Fruit fly (Drosophila melanogaster) whole organism, embryonic: ENCODE results near the gene Usp10.

Source experiments
- CG10209 ChIP-seq: fragments of 200-800 bp; sonication (Bioruptor generic); optimal IDR thresholded peaks from 3 replicates; lab custom pipeline; 2017; ENCODE audit warnings: missing biosample characterization, mild to moderate bottlenecking, missing genetic modification characterization, missing genetic modification reagents
- CG10267 ChIP-seq: fragments of 200-800 bp; sonication (Bioruptor generic); optimal IDR thresholded peaks from 2 replicates; lab custom pipeline; 2018; ENCODE audit warnings: missing biosample characterization, mild to moderate bottlenecking, missing genetic modification characterization, moderate library complexity
- CG10543 ChIP-seq: fragments of 200-800 bp; sonication (Bioruptor generic); optimal IDR thresholded peaks from 3 replicates; lab custom pipeline; 2017; ENCODE audit warnings: missing biosample characterization, mild to moderate bottlenecking, missing genetic modification characterization, moderate library complexity
- CG10959 ChIP-seq: fragments of 200-800 bp; sonication (Bioruptor generic); IDR thresholded peaks from 2 replicates; pipeline ENCODE4 v1.3.6; 2022; ENCODE audit warnings: missing biosample characterization, missing genetic modification characterization
- CG10979 ChIP-seq: fragments of 200-800 bp; sonication (Bioruptor generic); optimal IDR thresholded peaks from 2 replicates; lab custom pipeline; 2018; ENCODE audit warnings: missing biosample characterization, mild to moderate bottlenecking, missing genetic modification characterization, moderate library complexity
- CG12391 ChIP-seq: fragments of 200-800 bp; sonication (Bioruptor generic); optimal IDR thresholded peaks from 3 replicates; lab custom pipeline; 2018; ENCODE audit warnings: missing biosample characterization, mild to moderate bottlenecking, missing genetic modification characterization, moderate library complexity
- CG14860 ChIP-seq: fragments of 200-800 bp; sonication (Bioruptor generic); IDR thresholded peaks from 3 replicates; pipeline ENCODE4 v1.3.6; 2022; ENCODE audit warnings: missing biosample characterization, missing genetic modification characterization; ENCODE audit not compliant: partially characterized antibody
- CG15011 ChIP-seq: fragments of 200-800 bp; sonication (Bioruptor generic); optimal IDR thresholded peaks from 3 replicates; lab custom pipeline; 2018; ENCODE audit warnings: missing biosample characterization, mild to moderate bottlenecking, missing genetic modification characterization
- CG15514 ChIP-seq: fragments of 200-800 bp; sonication (Bioruptor generic); optimal IDR thresholded peaks from 3 replicates; lab custom pipeline; 2017; ENCODE audit warnings: missing biosample characterization, missing genetic modification characterization, mild to moderate bottlenecking, moderate library complexity, missing genetic modification reagents
- CG1602 ChIP-seq: fragments of 200-800 bp; sonication (Bioruptor generic); optimal IDR thresholded peaks from 3 replicates; lab custom pipeline; 2016; ENCODE audit warnings: missing biosample characterization, missing genetic modification characterization
- CG18476 ChIP-seq: fragments of 200-800 bp; sonication (Bioruptor generic); optimal IDR thresholded peaks from 2 replicates; lab custom pipeline; 2016; ENCODE audit warnings: missing biosample characterization, mild to moderate bottlenecking, missing genetic modification characterization
- CG2129 ChIP-seq: fragments of 200-800 bp; sonication (Bioruptor generic); IDR thresholded peaks from 2 replicates; pipeline ENCODE4 v1.3.6; 2022; ENCODE audit warnings: missing biosample characterization, missing genetic modification characterization; ENCODE audit not compliant: partially characterized antibody
- CG2678 ChIP-seq: fragments of 200-800 bp; sonication (Bioruptor generic); optimal IDR thresholded peaks from 3 replicates; lab custom pipeline; 2019; ENCODE audit warnings: missing biosample characterization, mild to moderate bottlenecking, missing genetic modification characterization, moderate library complexity
- CG30403 ChIP-seq: fragments of 200-800 bp; sonication (Bioruptor generic); optimal IDR thresholded peaks from 3 replicates; lab custom pipeline; 2016; ENCODE audit warnings: missing biosample characterization, missing genetic modification characterization
- CG6272 ChIP-seq: fragments of 200-800 bp; sonication (Bioruptor generic); IDR thresholded peaks from 2 replicates; pipeline ENCODE4 v1.3.6; 2022; ENCODE audit warnings: missing biosample characterization, missing genetic modification characterization
- CG7372 ChIP-seq: fragments of 200-800 bp; sonication (Bioruptor generic); IDR thresholded peaks from 2 replicates; pipeline ENCODE4 v1.3.6; 2022; ENCODE audit warnings: missing biosample characterization, missing genetic modification characterization
- CG9215 ChIP-seq: fragments of 200-800 bp; sonication (Bioruptor generic); IDR thresholded peaks from 2 replicates; pipeline ENCODE4 v1.3.6; 2022; ENCODE audit warnings: missing biosample characterization, missing genetic modification characterization
- CTCF ChIP-seq: fragments of 200-800 bp; sonication (Bioruptor generic); optimal IDR thresholded peaks from 2 replicates; lab custom pipeline; 2017; ENCODE audit warnings: missing biosample characterization, mild to moderate bottlenecking, missing genetic modification characterization, moderate library complexity
- Dek ChIP-seq: fragments of 200-800 bp; sonication (Bioruptor generic); optimal IDR thresholded peaks from 3 replicates; lab custom pipeline; 2019; ENCODE audit warnings: missing biosample characterization, mild to moderate bottlenecking, missing genetic modification characterization, moderate library complexity
- Dfd ChIP-seq, 2 experiments: fragments of >200 bp; optimal IDR thresholded peaks; 2 replicates each; lab custom pipeline; 2017; ENCODE audit warnings: missing biosample characterization in 2 of 2, missing genetic modification characterization in 2 of 2
- Dip3 ChIP-seq: fragments of 200-800 bp; sonication (Bioruptor generic); optimal IDR thresholded peaks from 3 replicates; lab custom pipeline; 2016; ENCODE audit warnings: missing biosample characterization, missing genetic modification characterization
- E2f1 ChIP-seq: fragments of 200-800 bp; sonication (Bioruptor generic); IDR thresholded peaks from 2 replicates; pipeline ENCODE4 v1.3.6; 2022; ENCODE audit warnings: missing biosample characterization, missing genetic modification characterization
- HLH3B ChIP-seq: fragments of 200-800 bp; sonication (Bioruptor generic); IDR thresholded peaks from 2 replicates; pipeline ENCODE4 v1.3.6; 2022; ENCODE audit warnings: missing biosample characterization, missing genetic modification characterization
- Hmx ChIP-seq: fragments of 200-800 bp; sonication (Bioruptor generic); optimal IDR thresholded peaks from 2 replicates; lab custom pipeline; 2016; ENCODE audit warnings: missing biosample characterization, missing genetic modification characterization
- Hsf ChIP-seq: fragments of 200-800 bp; sonication (Bioruptor generic); optimal IDR thresholded peaks from 3 replicates; lab custom pipeline; 2016; ENCODE audit warnings: missing biosample characterization, missing genetic modification characterization
- MESR4 ChIP-seq: fragments of 200-800 bp; sonication (Bioruptor generic); optimal IDR thresholded peaks from 2 replicates; lab custom pipeline; 2018; ENCODE audit warnings: missing biosample characterization, mild to moderate bottlenecking, missing genetic modification characterization, moderate library complexity
- NC2β ChIP-seq: fragments of 200-800 bp; sonication (Bioruptor generic); optimal IDR thresholded peaks from 2 replicates; lab custom pipeline; 2016; ENCODE audit warnings: missing biosample characterization, missing genetic modification characterization
- Opbp ChIP-seq: fragments of 200-800 bp; sonication (Bioruptor generic); IDR thresholded peaks from 3 replicates; pipeline ENCODE4 v1.3.6; 2022; ENCODE audit warnings: missing biosample characterization, missing genetic modification characterization; ENCODE audit not compliant: partially characterized antibody
- TFAM ChIP-seq: fragments of 200-800 bp; sonication (Bioruptor generic); optimal IDR thresholded peaks from 2 replicates; lab custom pipeline; 2017; ENCODE audit warnings: missing biosample characterization, missing genetic modification characterization, inconsistent platforms
- Xrp1 ChIP-seq: fragments of 200-800 bp; sonication (Bioruptor generic); IDR thresholded peaks from 2 replicates; pipeline ENCODE4 v1.3.6; 2022; ENCODE audit warnings: missing biosample characterization, missing genetic modification characterization
- ase ChIP-seq: fragments of 200-800 bp; sonication (Bioruptor generic); IDR thresholded peaks from 3 replicates; pipeline ENCODE4 v1.3.6; 2022; ENCODE audit warnings: missing biosample characterization, missing genetic modification characterization
- dpn ChIP-seq, 2 experiments: fragments of 200-800 bp; sonication (Bioruptor generic); optimal IDR thresholded peaks; 3 replicates each; lab custom pipeline; 2016; ENCODE audit warnings: missing biosample characterization in 2 of 2, missing genetic modification characterization in 2 of 2
- ems ChIP-seq: fragments of 200-800 bp; sonication (Bioruptor generic); optimal IDR thresholded peaks from 3 replicates; lab custom pipeline; 2016; ENCODE audit warnings: missing biosample characterization, missing genetic modification characterization
- esg ChIP-seq: fragments of 200-800 bp; sonication (Bioruptor generic); conservative IDR thresholded peaks from 2 replicates; pipeline ENCODE4 v1.3.6; 2022; ENCODE audit warnings: missing biosample characterization, missing genetic modification characterization
- eyg ChIP-seq: fragments of 200-800 bp; sonication (Bioruptor generic); optimal IDR thresholded peaks from 3 replicates; lab custom pipeline; 2016; ENCODE audit warnings: missing biosample characterization, missing genetic modification characterization
- grau ChIP-seq: fragments of 200-800 bp; optimal IDR thresholded peaks from 3 replicates; lab custom pipeline; 2019; ENCODE audit warnings: missing biosample characterization, mild to moderate bottlenecking, missing genetic modification characterization, moderate library complexity
- insv ChIP-seq, 2 experiments: fragments of 200-800 bp; sonication (Bioruptor generic); optimal IDR thresholded peaks; 3 replicates each; lab custom pipeline; 2016 to 2018; ENCODE audit warnings: missing biosample characterization in 2 of 2, missing genetic modification characterization in 2 of 2
- jing ChIP-seq: fragments of 200-800 bp; sonication (Bioruptor generic); optimal IDR thresholded peaks from 2 replicates; lab custom pipeline; 2018; ENCODE audit warnings: missing biosample characterization, mild to moderate bottlenecking, missing genetic modification characterization
- lov ChIP-seq, 2 experiments: fragments of 200-800 bp in 1 of 2; fragments of >200 bp in 1 of 2; sonication (Bioruptor generic) in 1 of 2; IDR thresholded peaks in 1 of 2; optimal IDR thresholded peaks in 1 of 2; 2 replicates in 1 of 2; 3 replicates in 1 of 2; pipeline versions ENCODE4 v1.3.6 to Lab custom; 2017 to 2022; ENCODE audit warnings: missing biosample characterization in 1 of 2, missing genetic modification characterization in 1 of 2
- nerfin-1 ChIP-seq: fragments of 200-800 bp; sonication (Bioruptor generic); optimal IDR thresholded peaks from 3 replicates; lab custom pipeline; 2019; ENCODE audit warnings: missing biosample characterization, mild to moderate bottlenecking, missing genetic modification characterization, moderate library complexity
- pb ChIP-seq: fragments of 200-800 bp; sonication (Bioruptor generic); optimal IDR thresholded peaks from 3 replicates; lab custom pipeline; 2016; ENCODE audit warnings: missing biosample characterization, missing genetic modification characterization
- ro ChIP-seq: fragments of 200-800 bp; sonication (Bioruptor generic); IDR thresholded peaks from 2 replicates; pipeline ENCODE4 v1.3.6; 2022; ENCODE audit warnings: missing biosample characterization, missing genetic modification characterization
- schlank ChIP-seq: fragments of 200-800 bp; sonication (Bioruptor generic); optimal IDR thresholded peaks from 2 replicates; lab custom pipeline; 2018; ENCODE audit warnings: missing biosample characterization, mild to moderate bottlenecking, missing genetic modification characterization
- scrt ChIP-seq: fragments of 200-800 bp; sonication (Bioruptor generic); optimal IDR thresholded peaks from 2 replicates; lab custom pipeline; 2018; ENCODE audit warnings: missing biosample characterization, mild to moderate bottlenecking, missing genetic modification characterization, moderate library complexity
- ssp ChIP-seq: fragments of 200-800 bp; sonication (Bioruptor generic); IDR thresholded peaks from 2 replicates; pipeline ENCODE4 v1.3.6; 2022; ENCODE audit warnings: missing biosample characterization, missing genetic modification characterization
- toy ChIP-seq: fragments of 200-800 bp; sonication (Bioruptor generic); IDR thresholded peaks from 2 replicates; pipeline ENCODE4 v1.3.6; 2022; ENCODE audit warnings: missing biosample characterization, missing genetic modification characterization
- usp ChIP-seq: fragments of >200 bp; optimal IDR thresholded peaks from 2 replicates; lab custom pipeline; 2017; ENCODE audit warnings: missing biosample characterization, missing genetic modification characterization
- z ChIP-seq: fragments of 200-800 bp; sonication (Bioruptor generic); IDR thresholded peaks from 3 replicates; pipeline ENCODE4 v1.3.6; 2022; ENCODE audit warnings: missing biosample characterization, missing genetic modification characterization
- zen2 ChIP-seq: fragments of 200-800 bp; sonication (Bioruptor generic); IDR thresholded peaks from 3 replicates; pipeline ENCODE4 v1.3.6; 2022; ENCODE audit warnings: missing biosample characterization, missing genetic modification characterization; ENCODE audit not compliant: partially characterized antibody
- zf30C ChIP-seq: fragments of 200-800 bp; sonication (Bioruptor generic); optimal IDR thresholded peaks from 3 replicates; lab custom pipeline; 2018; ENCODE audit warnings: missing biosample characterization, mild to moderate bottlenecking, missing genetic modification characterization

The Usp10 gene

dm6 chr3L:837552-838187, 34.0 kb upstream of the Usp10 start, which contains the start of the genes CG13901 and CG13887 (continued):
- TF ChIP-seq Dip3 (GFP tag; lab: Kevin White, UChicago), result peak; percentile 92
- peak; percentile 90 for TF ChIP-seq eyg (GFP tag; lab: Kevin White, UChicago)
- TF ChIP-seq Xrp1, result peak; percentile 90
- TF ChIP-seq insv (GFP tag; optimal IDR thresholded peaks at IDR 0.05; lab: Kevin White, UChicago), result peak in 1 of 2 experiments; percentile 59
- peak; percentile 86 for TF ChIP-seq CG7372
- peak; percentile 1 for TF ChIP-seq zf30C
- no peak for TF ChIP-seq z (GFP tag; lab: Robert Waterston, UW)
- TF ChIP-seq CG2678 (tag; lab: Kevin White, UChicago), result peak; percentile 90
- TF ChIP-seq CG10543 (GFP tag; lab: Kevin White, UChicago), result peak; percentile 94
- TF ChIP-seq schlank (tag; lab: Kevin White, UChicago), result peak; percentile 81
- peak; percentile 88 for TF ChIP-seq CG1602 (GFP tag; lab: Kevin White, UChicago)
- peak; percentile 85 for TF ChIP-seq CG18476 (GFP tag; lab: Kevin White, UChicago)
- peak; percentile 84 for TF ChIP-seq CG6272 (GFP tag; lab: Robert Waterston, UW)
- no peak for TF ChIP-seq CG2129 (GFP tag; lab: Robert Waterston, UW)
- peak; percentile 87 for TF ChIP-seq E2f1 (GFP tag; lab: Robert Waterston, UW)
- TF ChIP-seq CG15011 (GFP tag; lab: Kevin White, UChicago), result no peak
- no peak for TF ChIP-seq lov (optimal IDR thresholded peaks at IDR 0.05; lab: Kevin White, UChicago)
- peak; percentile 79; the same call in 1 of the 3 replicates for TF ChIP-seq lov (GFP tag; IDR thresholded peaks at IDR 0.05; lab: Robert Waterston, UW)
- TF ChIP-seq Hmx, result peak; percentile 80
- TF ChIP-seq CTCF (GFP tag; lab: Kevin White, UChicago), result peak; percentile 54
- TF ChIP-seq CG10959 (GFP tag; lab: Robert Waterston, UW), result peak; percentile 69
- TF ChIP-seq MESR4, result peak; percentile 86
- peak; percentile 87 for TF ChIP-seq CG10979 (tag; lab: Kevin White, UChicago)
- peak; percentile 88 for TF ChIP-seq nerfin-1 (tag; lab: Kevin White, UChicago)
- TF ChIP-seq TFAM (GFP tag; lab: Kevin White, UChicago), result no peak
- peak; percentile 94 for TF ChIP-seq dpn (GFP tag; optimal IDR thresholded peaks at IDR 0.05; lab: Kevin White, UChicago)
- TF ChIP-seq ro, result no peak
- no peak for TF ChIP-seq Dfd (GFP tag; optimal IDR thresholded peaks at IDR 0.05; lab: Kevin White, UChicago)
- no peak for TF ChIP-seq usp (GFP tag; lab: Kevin White, UChicago)
- peak; percentile 86 for TF ChIP-seq Dek
- TF ChIP-seq NC2β, result peak; percentile 81
- TF ChIP-seq pb (GFP tag; lab: Kevin White, UChicago), result peak; percentile 78
- 0 out of 2 replicates have a peak, but pooled peaks have one; percentile 52 for TF ChIP-seq toy
- no peak for TF ChIP-seq CG14860 (GFP tag; lab: Robert Waterston, UW)
- peak; percentile 96 for TF ChIP-seq CG30403 (GFP tag; lab: Kevin White, UChicago)
- TF ChIP-seq ems (GFP tag; lab: Kevin White, UChicago), result peak; percentile 91
- TF ChIP-seq scrt, result no peak
- peak; percentile 85 for TF ChIP-seq CG9215
- TF ChIP-seq HLH3B, result peak; percentile 87
- TF ChIP-seq CG15514 (GFP tag; lab: Kevin White, UChicago), result peak; percentile 92
- peak; percentile 95 for TF ChIP-seq Hsf (GFP tag; lab: Kevin White, UChicago)
- peak; percentile 76 for TF ChIP-seq ssp (GFP tag; lab: Robert Waterston, UW)
- TF ChIP-seq esg (GFP tag; lab: Robert Waterston, UW), result peak; percentile 81
- peak; percentile 77 for TF ChIP-seq CG10267 (tag; lab: Kevin White, UChicago)
- peak; percentile 95 for TF ChIP-seq CG12391 (tag; lab: Kevin White, UChicago)
- TF ChIP-seq CG10209 (GFP tag; lab: Kevin White, UChicago), result peak; percentile 89
- TF ChIP-seq zen2 (GFP tag; lab: Robert Waterston, UW), result no peak
- peak; percentile 82 for TF ChIP-seq ase
- TF ChIP-seq grau (tag; lab: Kevin White, UChicago), result peak; percentile 88
- TF ChIP-seq jing (GFP tag; lab: Kevin White, UChicago), result no peak
- TF ChIP-seq Opbp, result no peak
